Worm (Caenorhabditis elegans) whole organism, late embryonic: ENCODE results near the gene F54C4.4.

Experiments
- C38D4.7 ChIP-seq: fragments of 200-800 bp; sonication (Bioruptor generic); optimal IDR thresholded peaks from 2 replicates; lab custom pipeline; 2018; ENCODE audit warnings: mild to moderate bottlenecking, missing genetic modification characterization, moderate library complexity, missing compliant biosample characterization
- K02D7.2 ChIP-seq: sonication (generic microtip); optimal IDR thresholded peaks from 2 replicates; lab custom pipeline; 2017; ENCODE audit warnings: mild to moderate bottlenecking, missing genetic modification characterization, missing compliant biosample characterization
- T23F11.4 ChIP-seq: fragments of 200-800 bp; sonication (Bioruptor generic); optimal IDR thresholded peaks from 2 replicates; lab custom pipeline; 2018; ENCODE audit warnings: mild to moderate bottlenecking, missing genetic modification characterization, missing compliant biosample characterization
- Y22D7AL.16 ChIP-seq: sonication (generic microtip); optimal IDR thresholded peaks from 2 replicates; lab custom pipeline; 2016; ENCODE audit warnings: missing genetic modification characterization, missing compliant biosample characterization
- ceh-14 ChIP-seq: sonication (generic microtip); optimal IDR thresholded peaks from 2 replicates; lab custom pipeline; 2016; ENCODE audit warnings: missing genotype, missing genetic modification characterization, missing compliant biosample characterization
- ceh-18 ChIP-seq: sonication (generic microtip); optimal IDR thresholded peaks from 2 replicates; lab custom pipeline; 2016; ENCODE audit warnings: missing genetic modification characterization, missing compliant biosample characterization
- ceh-19 ChIP-seq: fragments of 200-800 bp; sonication (Bioruptor generic); optimal IDR thresholded peaks from 2 replicates; lab custom pipeline; 2018; ENCODE audit warnings: mild to moderate bottlenecking, missing genetic modification characterization, missing compliant biosample characterization
- ceh-2 ChIP-seq: sonication (generic microtip); optimal IDR thresholded peaks from 2 replicates; lab custom pipeline; 2016; ENCODE audit warnings: missing genotype, missing genetic modification characterization, missing compliant biosample characterization
- ceh-22 ChIP-seq: sonication (generic microtip); optimal IDR thresholded peaks from 2 replicates; lab custom pipeline; 2017; ENCODE audit warnings: missing biosample characterization, missing genetic modification characterization
- ceh-31 ChIP-seq: sonication (generic microtip); optimal IDR thresholded peaks from 2 replicates; lab custom pipeline; 2016; ENCODE audit warnings: missing genetic modification characterization, missing compliant biosample characterization
- ceh-34 ChIP-seq: sonication (generic microtip); optimal IDR thresholded peaks from 2 replicates; lab custom pipeline; 2016; ENCODE audit warnings: mild to moderate bottlenecking, missing genetic modification characterization, missing compliant biosample characterization
- ceh-45 ChIP-seq: fragments of 200-800 bp; sonication (Bioruptor generic); IDR thresholded peaks from 2 replicates; pipeline ENCODE4 v1.3.6; 2022; ENCODE audit warnings: missing genetic modification reagents, missing genetic modification characterization, missing compliant biosample characterization
- ceh-48 ChIP-seq: sonication (generic microtip); optimal IDR thresholded peaks from 2 replicates; lab custom pipeline; 2016; ENCODE audit warnings: missing genetic modification characterization, inconsistent platforms, missing compliant biosample characterization
- ceh-6 ChIP-seq: fragments of 200-800 bp; sonication (Bioruptor generic); optimal IDR thresholded peaks from 2 replicates; lab custom pipeline; 2018; ENCODE audit warnings: mild to moderate bottlenecking, missing genetic modification characterization, missing compliant biosample characterization
- che-1 ChIP-seq: sonication (generic microtip); optimal IDR thresholded peaks from 2 replicates; lab custom pipeline; 2016; ENCODE audit warnings: mild to moderate bottlenecking, missing genetic modification characterization, missing compliant biosample characterization
- dve-1 ChIP-seq: sonication (generic microtip); optimal IDR thresholded peaks from 2 replicates; lab custom pipeline; 2017; ENCODE audit warnings: antibody characterized with exemption, mild to moderate bottlenecking, missing genetic modification characterization, missing compliant biosample characterization
- elt-4 ChIP-seq: sonication (generic microtip); optimal IDR thresholded peaks from 2 replicates; lab custom pipeline; 2016; ENCODE audit warnings: missing genetic modification characterization, missing compliant biosample characterization
- fax-1 ChIP-seq: sonication (generic microtip); optimal IDR thresholded peaks from 2 replicates; lab custom pipeline; 2016; ENCODE audit warnings: missing genotype, missing genetic modification characterization, missing compliant biosample characterization
- fkh-6 ChIP-seq: sonication (generic microtip); optimal IDR thresholded peaks from 2 replicates; lab custom pipeline; 2016; ENCODE audit warnings: missing genetic modification characterization, missing compliant biosample characterization
- hlh-15 ChIP-seq: sonication (generic microtip); optimal IDR thresholded peaks from 2 replicates; lab custom pipeline; 2016; ENCODE audit warnings: missing genetic modification characterization, missing compliant biosample characterization
- lim-6 ChIP-seq: sonication (generic microtip); optimal IDR thresholded peaks from 2 replicates; lab custom pipeline; 2016; ENCODE audit warnings: missing genetic modification characterization, missing compliant biosample characterization
- nfya-1 ChIP-seq: sonication (generic microtip); optimal IDR thresholded peaks from 2 replicates; lab custom pipeline; 2017; ENCODE audit warnings: missing genetic modification characterization, mild to moderate bottlenecking, missing compliant biosample characterization, antibody characterized with exemption, moderate library complexity
- nhr-232 ChIP-seq: sonication (generic microtip); optimal IDR thresholded peaks from 2 replicates; lab custom pipeline; 2016; ENCODE audit warnings: missing genetic modification characterization, missing compliant biosample characterization
- npax-4 ChIP-seq: sonication (generic microtip); optimal IDR thresholded peaks from 2 replicates; lab custom pipeline; 2016; ENCODE audit warnings: missing genetic modification characterization, missing compliant biosample characterization
- pag-3 ChIP-seq: sonication (generic microtip); optimal IDR thresholded peaks from 2 replicates; lab custom pipeline; 2016; ENCODE audit warnings: missing compliant biosample characterization, missing genetic modification characterization, borderline replicate concordance
- pat-9 ChIP-seq: fragments of 200-800 bp; sonication (Bioruptor generic); optimal IDR thresholded peaks from 2 replicates; lab custom pipeline; 2018; ENCODE audit warnings: mild to moderate bottlenecking, missing genetic modification characterization, moderate library complexity, missing compliant biosample characterization
- pqm-1 ChIP-seq: sonication (generic microtip); optimal IDR thresholded peaks from 2 replicates; lab custom pipeline; 2016; ENCODE audit warnings: missing genetic modification characterization, missing compliant biosample characterization
- pros-1 ChIP-seq: fragments of 150-350 bp; optimal IDR thresholded peaks from 2 replicates; lab custom pipeline; 2014; ENCODE audit warnings: missing biosample characterization, missing genetic modification reagents, missing genetic modification characterization
- syd-9 ChIP-seq: sonication (generic microtip); optimal IDR thresholded peaks from 2 replicates; lab custom pipeline; 2016; ENCODE audit warnings: mild to moderate bottlenecking, missing genetic modification characterization, moderate library complexity, missing compliant biosample characterization
- tbx-2 ChIP-seq: sonication (generic microtip); optimal IDR thresholded peaks from 2 replicates; lab custom pipeline; 2016; ENCODE audit warnings: missing genetic modification characterization, missing compliant biosample characterization
- tbx-7 ChIP-seq: sonication (generic microtip); optimal IDR thresholded peaks from 2 replicates; lab custom pipeline; 2016; ENCODE audit warnings: missing genotype, missing genetic modification characterization, missing compliant biosample characterization
- ttx-3 ChIP-seq: sonication (generic microtip); optimal IDR thresholded peaks from 2 replicates; lab custom pipeline; 2016; ENCODE audit warnings: missing genetic modification reagents, missing genetic modification characterization, missing compliant biosample characterization
- unc-3 ChIP-seq, 2 experiments: fragments of 200-800 bp in 1 of 2; sonication (Bioruptor generic) in 1 of 2; sonication (generic microtip) in 1 of 2; conservative IDR thresholded peaks in 1 of 2; optimal IDR thresholded peaks in 1 of 2; 2 replicates each; pipeline versions ENCODE4 v1.3.6 to Lab custom; 2016 to 2022; ENCODE audit warnings: missing compliant biosample characterization in 2 of 2, missing genetic modification characterization in 2 of 2, missing genetic modification reagents in 1 of 2
- unc-42 ChIP-seq: sonication (generic microtip); optimal IDR thresholded peaks from 2 replicates; lab custom pipeline; 2016; ENCODE audit warnings: missing genotype, missing genetic modification characterization, missing compliant biosample characterization
- unc-86 ChIP-seq: sonication (generic microtip); optimal IDR thresholded peaks from 2 replicates; lab custom pipeline; 2016; ENCODE audit warnings: missing genetic modification characterization, missing compliant biosample characterization
- zip-5 ChIP-seq: sonication (generic microtip); optimal IDR thresholded peaks from 2 replicates; lab custom pipeline; 2016; ENCODE audit warnings: missing genetic modification characterization, missing compliant biosample characterization
- ztf-16 ChIP-seq: sonication (generic microtip); optimal IDR thresholded peaks from 2 replicates; lab custom pipeline; 2017; ENCODE audit warnings: missing genetic modification characterization, missing compliant biosample characterization

F54C4.4 gene

DNA sequence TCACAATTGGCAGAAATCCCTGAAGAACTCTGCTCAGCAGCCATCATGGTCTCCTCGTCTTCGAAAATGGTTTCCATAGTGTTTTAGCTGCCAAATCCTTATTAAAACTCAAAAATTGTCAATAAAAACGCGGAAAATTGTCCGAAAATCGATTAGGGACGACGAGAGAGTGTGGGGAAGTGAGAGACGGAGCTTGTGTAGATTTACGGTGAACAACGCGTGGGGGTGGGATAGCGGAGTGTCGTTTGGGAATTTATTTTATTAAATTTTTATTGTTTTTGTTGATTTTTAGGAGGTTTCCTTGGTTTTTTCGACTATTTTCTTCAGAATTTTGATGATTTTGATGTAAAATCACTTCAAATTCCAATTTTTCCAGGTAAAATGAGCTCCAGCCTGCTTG, at the start of gene F54C4.4, which contains the start of gene mrpl-40:
F54C4.4 (minus strand) TSS at position 199 of the 400 bp plus-strand sequence.
mrpl-40 (plus strand) TSS at position 377 of the 400 bp plus-strand sequence.
- TF ChIP-seq elt-4 (tag; lab: Kevin White, UChicago) (no peak), ceh-34 (tag; lab: Kevin White, UChicago) (no peak), ceh-31 (tag; lab: Kevin White, UChicago) (peak; percentile 41), pat-9 (no peak), unc-42 (tag; lab: Kevin White, UChicago) (peak; percentile 66), fkh-6 (tag; lab: Kevin White, UChicago) (no peak), ceh-48 (tag; lab: Kevin White, UChicago) (peak; percentile 82), ttx-3 (tag; lab: Kevin White, UChicago) (no peak), nfya-1 (peak; percentile 55), pag-3 (no peak), npax-4 (tag; lab: Kevin White, UChicago) (no peak), C38D4.7 (GFP tag; lab: Kevin White, UChicago) (no peak), nhr-232 (tag; lab: Kevin White, UChicago) (no peak)

DNA sequence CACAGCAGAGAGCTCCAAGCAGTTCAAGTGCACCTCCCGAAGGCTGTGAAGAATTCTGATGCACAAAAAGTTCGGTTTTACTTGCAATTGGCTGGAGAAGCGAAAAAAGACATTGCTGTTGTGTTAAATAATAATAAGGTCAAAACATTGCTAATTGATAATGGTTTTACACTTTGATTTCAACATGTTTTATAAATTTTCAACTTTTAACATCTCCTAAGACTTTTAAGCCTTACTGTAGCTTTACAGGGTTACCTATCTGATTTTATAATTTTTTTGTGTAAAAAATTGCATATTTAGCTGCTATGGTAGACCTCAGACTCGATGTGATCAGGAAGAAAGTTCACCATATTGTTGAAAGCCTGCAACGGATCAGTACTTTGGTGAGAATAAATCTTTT, 47.0 kb upstream of the F54C4.4 start, which contains the start of gene pals-25:
pals-25 (plus strand) TSS at position 301 of the 400 bp plus-strand sequence.
- TF ChIP-seq K02D7.2 (tag; lab: Kevin White, UChicago) (no peak), ceh-18 (no peak), unc-42 (tag; lab: Kevin White, UChicago) (no peak), ceh-34 (tag; lab: Kevin White, UChicago) (no peak), fax-1 (no peak), ceh-45 (GFP tag; lab: Robert Waterston, UW) (no peak), che-1 (tag; lab: Kevin White, UChicago) (no peak), ceh-2 (tag; lab: Kevin White, UChicago) (no peak), ceh-22 (tag; lab: Kevin White, UChicago) (no peak)

DNA sequence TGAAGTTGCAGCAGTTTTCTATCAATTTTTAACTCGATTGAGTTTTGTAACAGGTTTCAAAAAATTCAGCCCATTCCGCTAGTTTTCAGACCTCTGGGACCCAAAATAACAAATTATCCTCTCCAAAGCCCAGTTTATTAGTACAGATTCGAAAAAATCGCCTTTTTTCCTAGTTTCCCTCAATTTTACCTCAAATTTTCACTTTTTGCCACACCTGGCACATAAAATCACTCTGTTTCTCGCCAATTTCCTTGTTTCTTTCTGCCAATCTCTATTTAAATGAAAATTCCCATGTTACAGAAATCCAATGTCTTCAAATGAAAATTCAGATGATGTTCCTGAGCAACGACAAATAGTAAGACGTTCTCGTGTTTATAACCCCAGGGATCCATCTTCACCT, 44.9 kb upstream of the F54C4.4 start, which contains the start of gene pals-22:
pals-22 (plus strand) TSS at position 301 of the 400 bp plus-strand sequence.
- TF ChIP-seq Y22D7AL.16 (tag; lab: Kevin White, UChicago) (no peak), syd-9 (no peak), pat-9 (no peak), tbx-7 (tag; lab: Kevin White, UChicago) (no peak), dve-1 (tag; lab: Kevin White, UChicago) (no peak), pag-3 (no peak), hlh-15 (no peak), fax-1 (no peak), zip-5 (tag; lab: Kevin White, UChicago) (no peak), elt-4 (tag; lab: Kevin White, UChicago) (no peak), ceh-34 (tag; lab: Kevin White, UChicago) (no peak)

DNA sequence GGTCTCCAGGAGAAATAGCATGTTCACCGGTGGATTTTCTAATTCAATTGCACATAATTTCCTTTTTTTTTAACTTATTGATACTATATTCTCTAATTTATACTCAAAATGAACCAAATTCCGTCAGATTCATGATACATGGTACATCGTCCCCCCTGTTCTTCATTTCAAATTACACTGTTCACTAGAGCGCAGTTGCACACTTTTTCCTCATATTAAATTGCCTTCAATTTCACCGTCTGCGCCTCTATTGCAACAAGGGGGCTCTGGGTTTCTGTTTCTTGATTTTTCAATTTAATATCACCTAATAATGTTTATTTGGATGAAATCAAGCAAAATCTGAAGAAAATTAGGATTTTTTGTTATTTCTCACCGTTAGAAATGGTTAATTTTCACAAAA, 44.4 kb upstream of the F54C4.4 start:
- no peak for TF ChIP-seq T23F11.4
- no peak for TF ChIP-seq pqm-1 (tag; lab: Kevin White, UChicago)
- TF ChIP-seq tbx-2 (tag; lab: Kevin White, UChicago) = no peak
- TF ChIP-seq unc-42 (tag; lab: Kevin White, UChicago) = peak; percentile 91
- no peak for TF ChIP-seq Y22D7AL.16 (tag; lab: Kevin White, UChicago)
- peak; percentile 34 for TF ChIP-seq nfya-1
- TF ChIP-seq syd-9 = no peak
- TF ChIP-seq dve-1 (tag; lab: Kevin White, UChicago) = no peak
- TF ChIP-seq unc-86 (tag; lab: Kevin White, UChicago) = no peak
- TF ChIP-seq ceh-14 (tag; lab: Kevin White, UChicago) = peak; percentile 43
- peak; percentile 41 for TF ChIP-seq ceh-31 (tag; lab: Kevin White, UChicago)
- TF ChIP-seq ttx-3 (tag; lab: Kevin White, UChicago) = no peak
- TF ChIP-seq ceh-34 (tag; lab: Kevin White, UChicago) = peak; percentile 53
- TF ChIP-seq lim-6 (tag; lab: Kevin White, UChicago) = peak; percentile 4
- no peak for TF ChIP-seq zip-5 (tag; lab: Kevin White, UChicago)
- TF ChIP-seq ceh-19 (GFP tag; lab: Kevin White, UChicago) = no peak
- TF ChIP-seq ztf-16 (tag; lab: Kevin White, UChicago) = no peak
- TF ChIP-seq unc-3 (GFP tag; conservative IDR thresholded peaks at IDR 0.05; lab: Robert Waterston, UW) = no peak
- no peak for TF ChIP-seq unc-3 (tag; optimal IDR thresholded peaks at IDR 0.05; lab: Kevin White, UChicago)
- no peak for TF ChIP-seq elt-4 (tag; lab: Kevin White, UChicago)
- no peak for TF ChIP-seq ceh-6 (GFP tag; lab: Kevin White, UChicago)
- TF ChIP-seq C38D4.7 (GFP tag; lab: Kevin White, UChicago) = no peak
- TF ChIP-seq pros-1 = no peak
- no peak for TF ChIP-seq ceh-2 (tag; lab: Kevin White, UChicago)
